Worm (Caenorhabditis elegans): Measurements from ENCODE around the gene rhi-1.

- TF ChIP-seq che-1 (tag; optimal IDR thresholded peaks at IDR 0.05) (no peak), hlh-8 (tag; optimal IDR thresholded peaks at IDR 0.05) (no peak), ets-4 (tag; optimal IDR thresholded peaks at IDR 0.05) (no peak), tbx-7 (tag; optimal IDR thresholded peaks at IDR 0.05) (no peak), pha-2 (tag; optimal IDR thresholded peaks at IDR 0.05) (no peak), sox-2 (GFP tag; IDR thresholded peaks at IDR 0.05) (no peak), pha-4 (tag; optimal IDR thresholded peaks at IDR 0.05) (no peak), ceh-34 (tag; optimal IDR thresholded peaks at IDR 0.05) (no peak), ceh-9 (tag; optimal IDR thresholded peaks at IDR 0.05) (no peak), ama-1 (optimal IDR thresholded peaks at IDR 0.05) (no peak), elt-2 (tag; optimal IDR thresholded peaks at IDR 0.05) (no peak), fkh-6 (tag; optimal IDR thresholded peaks at IDR 0.05) (no peak), pat-9 (tag; optimal IDR thresholded peaks at IDR 0.05) (no peak), pqm-1 (tag; optimal IDR thresholded peaks at IDR 0.05) (no peak)
Observed at ce11 chrX:4530426-4531044, 22.2 kb downstream of the rhi-1 start.

Measured in whole organism, late embryonic.